Fruit fly (Drosophila melanogaster) whole organism, embryonic: ENCODE results near the gene CG13962.

ENCODE experiments used
- Adf1 ChIP-seq: fragments of 200-800 bp; sonication (Bioruptor generic); IDR thresholded peaks from 2 replicates; pipeline ENCODE4 v1.3.6; 2022; ENCODE audit warnings: missing biosample characterization, missing genetic modification characterization
- BtbVII ChIP-seq: fragments of 200-800 bp; sonication (Bioruptor generic); optimal IDR thresholded peaks from 3 replicates; lab custom pipeline; 2017; ENCODE audit warnings: missing biosample characterization, mild to moderate bottlenecking, missing genetic modification characterization
- CG11085 ChIP-seq: fragments of 200-800 bp; sonication (Bioruptor generic); IDR thresholded peaks from 2 replicates; pipeline ENCODE4 v1.3.6; 2022; ENCODE audit warnings: missing biosample characterization, missing genetic modification characterization
- CG14050 ChIP-seq: fragments of 200-800 bp; sonication (Bioruptor generic); IDR thresholded peaks from 3 replicates; pipeline ENCODE4 v1.3.6; 2022; ENCODE audit warnings: missing biosample characterization, missing genetic modification characterization
- CG16813 ChIP-seq: fragments of 200-800 bp; sonication (Bioruptor generic); IDR thresholded peaks from 3 replicates; pipeline ENCODE4 v1.3.6; 2022; ENCODE audit warnings: missing biosample characterization, missing genetic modification characterization; ENCODE audit not compliant: partially characterized antibody
- CG17361 ChIP-seq: fragments of 200-800 bp; sonication (Bioruptor generic); IDR thresholded peaks from 3 replicates; pipeline ENCODE4 v1.3.6; 2022; ENCODE audit warnings: missing biosample characterization, missing genetic modification characterization
- CG17568 ChIP-seq: fragments of 200-800 bp; sonication (Bioruptor generic); optimal IDR thresholded peaks from 2 replicates; lab custom pipeline; 2018; ENCODE audit warnings: missing biosample characterization, mild to moderate bottlenecking, missing genetic modification characterization, moderate library complexity
- CG18011 ChIP-seq: fragments of 200-800 bp; sonication (Bioruptor generic); optimal IDR thresholded peaks from 2 replicates; lab custom pipeline; 2017; ENCODE audit warnings: missing biosample characterization, missing genetic modification characterization, mild to moderate bottlenecking, moderate library complexity, missing genotype
- CG2120 ChIP-seq: fragments of 200-800 bp; sonication (Bioruptor generic); optimal IDR thresholded peaks from 3 replicates; lab custom pipeline; 2016; ENCODE audit warnings: missing biosample characterization, missing genetic modification characterization
- CG31441 ChIP-seq: fragments of 200-800 bp; sonication (Bioruptor generic); IDR thresholded peaks from 2 replicates; pipeline ENCODE4 v1.3.6; 2022; ENCODE audit warnings: missing biosample characterization, missing genetic modification characterization
- CG32772 ChIP-seq: fragments of 200-800 bp; sonication (Bioruptor generic); IDR thresholded peaks from 2 replicates; pipeline ENCODE4 v1.3.6; 2022; ENCODE audit warnings: missing biosample characterization, missing genetic modification characterization
- CG34422 ChIP-seq: fragments of 200-800 bp; sonication (Bioruptor generic); IDR thresholded peaks from 3 replicates; pipeline ENCODE4 v1.3.6; 2022; ENCODE audit warnings: missing biosample characterization, missing genetic modification characterization
- CG4282 ChIP-seq: fragments of 200-800 bp; sonication (Bioruptor generic); optimal IDR thresholded peaks from 2 replicates; lab custom pipeline; 2016; ENCODE audit warnings: missing biosample characterization, missing genetic modification characterization
- CG5953 ChIP-seq: fragments of 200-800 bp; sonication (Bioruptor generic); IDR thresholded peaks from 2 replicates; pipeline ENCODE4 v1.3.6; 2022; ENCODE audit warnings: missing biosample characterization, missing genetic modification characterization
- CG6791 ChIP-seq: fragments of 200-800 bp; sonication (Bioruptor generic); IDR thresholded peaks from 3 replicates; pipeline ENCODE4 v1.3.6; 2022; ENCODE audit warnings: missing biosample characterization, missing genetic modification characterization; ENCODE audit not compliant: partially characterized antibody
- CG8388 ChIP-seq: fragments of 200-800 bp; sonication (Bioruptor generic); optimal IDR thresholded peaks from 2 replicates; lab custom pipeline; 2019; ENCODE audit warnings: missing biosample characterization, mild to moderate bottlenecking, missing genetic modification characterization, moderate library complexity
- CG8924 ChIP-seq: fragments of 200-800 bp; optimal IDR thresholded peaks from 3 replicates; lab custom pipeline; 2019; ENCODE audit warnings: missing biosample characterization, mild to moderate bottlenecking, missing genetic modification characterization, moderate library complexity
- CG9817 ChIP-seq: fragments of 200-800 bp; sonication (Bioruptor generic); optimal IDR thresholded peaks from 2 replicates; lab custom pipeline; 2018; ENCODE audit warnings: missing biosample characterization, mild to moderate bottlenecking, missing genetic modification characterization, moderate library complexity
- CoRest ChIP-seq: fragments of 200-800 bp; sonication (Bioruptor generic); optimal IDR thresholded peaks from 3 replicates; lab custom pipeline; 2018; ENCODE audit warnings: missing biosample characterization, mild to moderate bottlenecking, missing genetic modification characterization, moderate library complexity
- D19A ChIP-seq: fragments of 200-800 bp; optimal IDR thresholded peaks from 3 replicates; lab custom pipeline; 2019; ENCODE audit warnings: missing biosample characterization, mild to moderate bottlenecking, missing genetic modification characterization, moderate library complexity
- HHEX ChIP-seq: fragments of 200-800 bp; sonication (Bioruptor generic); optimal IDR thresholded peaks from 3 replicates; lab custom pipeline; 2017; ENCODE audit warnings: missing biosample characterization, mild to moderate bottlenecking, missing genetic modification characterization, missing genetic modification reagents
- Hr78 ChIP-seq, 2 experiments: fragments of 200-800 bp in 1 of 2; fragments of >200 bp in 1 of 2; sonication (Bioruptor generic) in 1 of 2; optimal IDR thresholded peaks; 2 replicates each; lab custom pipeline; 2017 to 2019; ENCODE audit warnings: missing biosample characterization in 2 of 2, missing genetic modification characterization in 2 of 2, mild to moderate bottlenecking in 1 of 2, moderate library complexity in 1 of 2
- Max ChIP-seq: fragments of 200-800 bp; sonication (Bioruptor generic); optimal IDR thresholded peaks from 2 replicates; lab custom pipeline; 2016; ENCODE audit warnings: missing biosample characterization, mild to moderate bottlenecking, missing genetic modification characterization
- Meics ChIP-seq: fragments of 200-800 bp; sonication (Bioruptor generic); optimal IDR thresholded peaks from 2 replicates; lab custom pipeline; 2017; ENCODE audit warnings: missing biosample characterization, mild to moderate bottlenecking, missing genetic modification characterization
- NK7.1 ChIP-seq: fragments of 200-800 bp; sonication (Bioruptor generic); optimal IDR thresholded peaks from 3 replicates; lab custom pipeline; 2016; ENCODE audit warnings: missing biosample characterization, missing genetic modification characterization
- Oli ChIP-seq: fragments of 200-800 bp; sonication (Bioruptor generic); optimal IDR thresholded peaks from 2 replicates; lab custom pipeline; 2018; ENCODE audit warnings: missing biosample characterization, mild to moderate bottlenecking, missing genetic modification characterization, moderate library complexity
- Xrp1 ChIP-seq: fragments of 200-800 bp; sonication (Bioruptor generic); IDR thresholded peaks from 2 replicates; pipeline ENCODE4 v1.3.6; 2022; ENCODE audit warnings: missing biosample characterization, missing genetic modification characterization
- az2 ChIP-seq: fragments of 200-800 bp; sonication (Bioruptor generic); optimal IDR thresholded peaks from 3 replicates; lab custom pipeline; 2016; ENCODE audit warnings: missing biosample characterization, missing genetic modification characterization
- bowl ChIP-seq: fragments of 200-800 bp; sonication (Bioruptor generic); IDR thresholded peaks from 2 replicates; pipeline ENCODE4 v1.3.6; 2022; ENCODE audit warnings: missing biosample characterization, missing genetic modification characterization
- br ChIP-seq: fragments of >200 bp; optimal IDR thresholded peaks from 2 replicates; lab custom pipeline; 2017
- cad ChIP-seq: fragments of >200 bp; optimal IDR thresholded peaks from 2 replicates; lab custom pipeline; 2017; ENCODE audit warnings: missing biosample characterization, missing genetic modification characterization
- ci ChIP-seq: fragments of 200-800 bp; sonication (Bioruptor generic); IDR thresholded peaks from 3 replicates; pipeline ENCODE4 v1.3.6; 2022; ENCODE audit warnings: missing biosample characterization, missing genetic modification characterization
- dimm ChIP-seq: fragments of 200-800 bp; sonication (Bioruptor generic); IDR thresholded peaks from 2 replicates; pipeline ENCODE4 v1.3.6; 2022; ENCODE audit warnings: missing biosample characterization, missing genetic modification characterization
- dmrt99B ChIP-seq: fragments of 200-800 bp; sonication (Bioruptor generic); optimal IDR thresholded peaks from 2 replicates; lab custom pipeline; 2018; ENCODE audit warnings: missing biosample characterization, mild to moderate bottlenecking, missing genetic modification characterization, moderate library complexity
- eyg ChIP-seq: fragments of 200-800 bp; sonication (Bioruptor generic); optimal IDR thresholded peaks from 3 replicates; lab custom pipeline; 2016; ENCODE audit warnings: missing biosample characterization, missing genetic modification characterization
- gro ChIP-seq: fragments of 200-800 bp; sonication (Bioruptor generic); optimal IDR thresholded peaks from 2 replicates; lab custom pipeline; 2016; ENCODE audit warnings: missing biosample characterization, missing genetic modification characterization
- jigr1 ChIP-seq: fragments of 200-800 bp; sonication (Bioruptor generic); IDR thresholded peaks from 3 replicates; pipeline ENCODE4 v1.3.6; 2022; ENCODE audit warnings: missing biosample characterization, missing genetic modification characterization
- kay ChIP-seq: fragments of 200-800 bp; sonication (Bioruptor generic); optimal IDR thresholded peaks from 2 replicates; lab custom pipeline; 2016; ENCODE audit warnings: missing biosample characterization, missing genetic modification characterization
- mirr ChIP-seq: fragments of 200-800 bp; sonication (Bioruptor generic); optimal IDR thresholded peaks from 3 replicates; lab custom pipeline; 2018; ENCODE audit warnings: missing biosample characterization, mild to moderate bottlenecking, missing genetic modification characterization
- pita ChIP-seq: fragments of 200-800 bp; sonication (Bioruptor generic); optimal IDR thresholded peaks from 2 replicates; lab custom pipeline; 2017; ENCODE audit warnings: missing biosample characterization, mild to moderate bottlenecking, missing genetic modification characterization
- row ChIP-seq: fragments of 200-800 bp; sonication (Bioruptor generic); IDR thresholded peaks from 3 replicates; pipeline ENCODE4 v1.3.6; 2022; ENCODE audit warnings: missing biosample characterization, missing genetic modification characterization
- scrt ChIP-seq: fragments of 200-800 bp; sonication (Bioruptor generic); optimal IDR thresholded peaks from 2 replicates; lab custom pipeline; 2018; ENCODE audit warnings: missing biosample characterization, mild to moderate bottlenecking, missing genetic modification characterization, moderate library complexity
- sens-2 ChIP-seq: fragments of 200-800 bp; sonication (Bioruptor generic); IDR thresholded peaks from 2 replicates; pipeline ENCODE4 v1.3.6; 2022; ENCODE audit warnings: missing biosample characterization, missing genetic modification characterization
- sisA ChIP-seq: fragments of 200-800 bp; sonication (Bioruptor generic); IDR thresholded peaks from 2 replicates; pipeline ENCODE4 v1.3.6; 2022; ENCODE audit warnings: missing biosample characterization, missing genetic modification characterization
- slbo ChIP-seq: fragments of 200-800 bp; sonication (Bioruptor generic); IDR thresholded peaks from 2 replicates; pipeline ENCODE4 v1.3.6; 2022; ENCODE audit warnings: missing biosample characterization, missing genetic modification characterization
- slp2 ChIP-seq: fragments of 200-800 bp; sonication (Bioruptor generic); optimal IDR thresholded peaks from 2 replicates; lab custom pipeline; 2016; ENCODE audit warnings: missing biosample characterization, missing genetic modification characterization
- sug ChIP-seq: fragments of 200-800 bp; optimal IDR thresholded peaks from 2 replicates; lab custom pipeline; 2019; ENCODE audit warnings: missing biosample characterization, mild to moderate bottlenecking, missing genetic modification characterization, moderate library complexity
- tgo ChIP-seq: fragments of 200-800 bp; sonication (Bioruptor generic); IDR thresholded peaks from 3 replicates; pipeline ENCODE4 v1.3.6; 2022; ENCODE audit warnings: missing biosample characterization, missing genetic modification characterization
- tna ChIP-seq: fragments of 200-800 bp; sonication (Bioruptor generic); IDR thresholded peaks from 2 replicates; pipeline ENCODE4 v1.3.6; 2022; ENCODE audit warnings: missing biosample characterization, missing genetic modification characterization; ENCODE audit not compliant: partially characterized antibody
- trh ChIP-seq: fragments of 200-800 bp; sonication (Bioruptor generic); optimal IDR thresholded peaks from 2 replicates; lab custom pipeline; 2016; ENCODE audit warnings: missing biosample characterization, missing genetic modification characterization
- twi ChIP-seq: fragments of 200-800 bp; optimal IDR thresholded peaks from 2 replicates; lab custom pipeline; 2019; ENCODE audit warnings: missing biosample characterization, mild to moderate bottlenecking, missing genetic modification characterization, moderate library complexity
- yki ChIP-seq: fragments of >200 bp; optimal IDR thresholded peaks from 3 replicates; lab custom pipeline; 2018
- zfh2 ChIP-seq: fragments of 200-800 bp; sonication (Bioruptor generic); optimal IDR thresholded peaks from 2 replicates; lab custom pipeline; 2016; ENCODE audit warnings: missing biosample characterization, missing genetic modification characterization

Gene CG13962

DNA sequence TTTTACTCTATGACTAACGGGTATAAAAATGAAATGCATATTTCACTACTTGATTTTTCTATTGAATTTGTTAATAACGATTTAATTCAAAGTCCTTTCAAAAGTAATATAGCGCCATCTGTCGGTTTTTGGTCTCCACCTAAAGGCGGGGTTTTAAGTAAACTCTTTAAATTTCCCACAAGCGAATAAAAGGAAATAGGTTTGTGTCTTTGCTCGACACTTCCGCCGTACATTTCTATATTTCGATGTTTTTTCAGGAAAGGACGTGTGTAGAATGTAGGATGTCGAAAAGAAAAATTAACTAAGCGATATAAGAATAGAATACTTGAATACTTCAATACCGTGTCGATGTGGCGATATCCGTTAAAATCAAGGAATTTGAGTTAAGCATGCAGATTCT, 2.8 kb upstream of the CG13962 start (continued):
- TF ChIP-seq CG17361 (GFP tag; lab: Robert Waterston, UW) (0 out of 3 replicates have a peak, but pooled peaks have one; percentile 31), CG18011 (no peak), dmrt99B (tag; lab: Kevin White, UChicago) (no peak), pita (peak; percentile 88), Hr78 (GFP tag; optimal IDR thresholded peaks at IDR 0.05; lab: Kevin White, UChicago) (no peak), eyg (no peak), CG31441 (GFP tag; lab: Robert Waterston, UW) (no peak), ci (GFP tag; lab: Robert Waterston, UW) (peak; percentile 74; the same call in 2 of the 3 replicates), gro (GFP tag; lab: Kevin White, UChicago) (no peak), kay (GFP tag; lab: Kevin White, UChicago) (no peak), HHEX (GFP tag; lab: Kevin White, UChicago) (no peak), CG8388 (GFP tag; lab: Kevin White, UChicago) (peak; percentile 11), CG17568 (GFP tag; lab: Kevin White, UChicago) (no peak), CG4282 (GFP tag; lab: Kevin White, UChicago) (no peak), Oli (tag; lab: Kevin White, UChicago) (no peak), row (GFP tag; lab: Robert Waterston, UW) (no peak), zfh2 (no peak), sug (peak; percentile 15), dimm (GFP tag; lab: Robert Waterston, UW) (no peak), CG5953 (GFP tag; lab: Robert Waterston, UW) (no peak), BtbVII (no peak), cad (no peak), CG6791 (GFP tag; lab: Robert Waterston, UW) (peak; percentile 53; the same call in 1 of the 3 replicates), Xrp1 (no peak), tna (GFP tag; lab: Robert Waterston, UW) (no peak), CG8924 (no peak), yki (lab: Kevin White, UChicago) (no peak), Adf1 (GFP tag; lab: Robert Waterston, UW) (no peak), mirr (GFP tag; lab: Kevin White, UChicago) (no peak), CG14050 (GFP tag; lab: Robert Waterston, UW) (no peak), scrt (GFP tag; lab: Kevin White, UChicago) (peak; percentile 7), CoRest (peak; percentile 26), tgo (GFP tag; lab: Robert Waterston, UW) (no peak), NK7.1 (no peak), CG2120 (GFP tag; lab: Kevin White, UChicago) (no peak), CG16813 (0 out of 3 replicates have a peak, but pooled peaks have one; percentile 37), jigr1 (no peak), D19A (tag; lab: Kevin White, UChicago) (no peak), az2 (GFP tag; lab: Kevin White, UChicago) (no peak), trh (no peak), CG32772 (GFP tag; lab: Robert Waterston, UW) (no peak), sens-2 (0 out of 2 replicates have a peak, but pooled peaks have one; percentile 24), Meics (no peak), CG9817 (tag; lab: Kevin White, UChicago) (peak; percentile 35), br (lab: Kevin White, UChicago) (no peak), sisA (GFP tag; lab: Robert Waterston, UW) (no peak), bowl (no peak), CG11085 (GFP tag; lab: Robert Waterston, UW) (no peak), CG34422 (GFP tag; lab: Robert Waterston, UW) (no peak), Max (no peak), slbo (GFP tag; lab: Robert Waterston, UW) (0 out of 2 replicates have a peak, but pooled peaks have one; percentile 4), slp2 (GFP tag; lab: Kevin White, UChicago) (no peak), twi (tag; lab: Kevin White, UChicago) (no peak)
